Worm (Caenorhabditis elegans): Measurements from ENCODE around the gene R02F2.9.

R02F2.9 gene

DNA sequence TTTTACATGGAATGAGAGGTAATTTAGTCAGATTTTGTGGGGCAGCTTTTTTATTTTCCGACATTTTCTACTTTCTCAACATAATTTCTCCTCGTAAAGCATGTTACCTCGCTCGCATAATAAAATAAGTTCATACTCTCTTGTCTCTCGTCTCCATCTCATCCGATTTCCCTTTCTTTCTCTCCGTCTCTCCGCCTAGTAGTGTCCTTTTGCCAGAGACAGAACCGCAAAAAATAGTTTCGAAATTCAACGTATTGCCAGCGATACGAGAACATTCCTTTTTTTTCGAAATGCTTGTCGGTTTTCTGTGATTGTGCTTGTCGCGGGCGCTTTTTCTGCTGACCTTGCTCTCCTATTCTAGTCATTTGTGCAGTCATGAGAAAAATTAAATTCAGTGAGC lies 5.2 kb downstream of the R02F2.9 start (continued):
- TF ChIP-seq fkh-10 (GFP tag; optimal IDR thresholded peaks at IDR 0.05) (no peak), efl-1 (optimal IDR thresholded peaks at IDR 0.05) (peak; percentile 62), efl-1 (GFP tag; optimal IDR thresholded peaks at IDR 0.05 in 1 of 2) (peak; percentile 57 to 96), unc-130 (tag; optimal IDR thresholded peaks at IDR 0.05) (peak; percentile 12), elt-2 (tag; optimal IDR thresholded peaks at IDR 0.05) (no peak), rnt-1 (tag; optimal IDR thresholded peaks at IDR 0.05) (peak; percentile 87), lin-15B (tag; optimal IDR thresholded peaks at IDR 0.05) (no peak), sup-37 (GFP tag; optimal IDR thresholded peaks at IDR 0.05) (no peak), swsn-7 (tag; optimal IDR thresholded peaks at IDR 0.05) (peak; percentile 54), grh-1 (GFP tag; IDR thresholded peaks at IDR 0.05) (no peak), unc-30 (tag; optimal IDR thresholded peaks at IDR 0.05) (no peak), egl-27 (tag; optimal IDR thresholded peaks at IDR 0.05) (no peak), nhr-237 (tag; optimal IDR thresholded peaks at IDR 0.05) (peak; percentile 54), egl-13 (tag; optimal IDR thresholded peaks at IDR 0.05) (no peak), lin-39 (tag; optimal IDR thresholded peaks at IDR 0.05) (no peak), C34B4.2 (tag; optimal IDR thresholded peaks at IDR 0.05) (no peak), alr-1 (tag; optimal IDR thresholded peaks at IDR 0.05; ENCODE audit: borderline replicate concordance) (no peak), pqm-1 (tag; optimal IDR thresholded peaks at IDR 0.05) (no peak), nhr-71 (tag; optimal IDR thresholded peaks at IDR 0.05) (peak; percentile 77), tbx-2 (tag; optimal IDR thresholded peaks at IDR 0.05) (no peak), fos-1 (tag; optimal IDR thresholded peaks at IDR 0.05) (peak; percentile 61), sox-4 (tag; optimal IDR thresholded peaks at IDR 0.05) (no peak), ztf-4 (tag; optimal IDR thresholded peaks at IDR 0.05) (peak; percentile 52), elt-3 (tag; optimal IDR thresholded peaks at IDR 0.05) (peak in 5 of 6 experiments; percentile 58 to 87 (median 62)), nhr-85 (tag) (peak; percentile 90), dpl-1 (GFP tag; optimal IDR thresholded peaks at IDR 0.05) (peak; percentile 39 to 50 (median 40)), mab-9 (GFP tag; IDR thresholded peaks at IDR 0.05) (no peak), mdl-1 (tag; optimal IDR thresholded peaks at IDR 0.05) (peak in 1 of 2 experiments; percentile 33), nhr-11 (tag; optimal IDR thresholded peaks at IDR 0.05) (no peak), fkh-8 (tag; optimal IDR thresholded peaks at IDR 0.05) (peak; percentile 48), nhr-28 (tag; optimal IDR thresholded peaks at IDR 0.05) (no peak)

DNA sequence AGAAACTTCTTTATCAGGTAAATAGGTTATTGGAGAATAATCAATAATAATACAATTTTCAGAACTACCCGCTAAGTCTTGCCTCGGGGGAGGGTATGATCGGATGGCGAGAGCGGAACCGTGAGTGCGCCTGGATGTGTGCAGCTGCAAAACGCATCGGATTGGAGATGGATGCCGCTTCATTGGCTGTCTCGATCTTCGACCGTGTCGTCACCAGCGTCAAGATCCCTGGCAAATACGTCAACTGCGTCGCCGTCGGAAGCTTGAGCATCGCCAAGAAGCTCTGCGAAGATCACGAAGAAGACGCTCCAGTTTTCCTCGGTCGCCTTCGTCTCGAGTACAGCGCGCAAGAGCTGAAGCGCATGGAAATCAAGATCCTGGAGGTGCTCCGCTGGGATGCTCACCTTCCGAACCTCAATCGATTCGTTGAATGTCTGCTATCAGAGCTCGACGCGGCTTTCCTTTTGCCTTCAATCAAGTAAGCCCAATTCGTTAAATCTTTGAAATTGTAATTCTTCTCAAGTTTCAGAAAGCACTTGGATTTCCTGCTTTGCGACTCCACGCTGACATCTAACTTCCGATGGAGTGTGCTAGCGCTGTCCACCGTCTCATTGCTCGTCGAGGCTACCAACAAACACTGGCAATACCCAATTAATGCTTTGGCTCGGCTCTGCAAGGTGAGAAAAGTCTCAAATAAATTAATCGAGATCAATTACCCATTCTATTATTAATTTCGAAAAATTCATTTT lies 5.9 kb downstream of the R02F2.9 start:
- TF ChIP-seq ama-1 (optimal IDR thresholded peaks at IDR 0.05): peak; percentile 7
- no peak for TF ChIP-seq efl-1 (optimal IDR thresholded peaks at IDR 0.05)
- TF ChIP-seq efl-1 (GFP tag; optimal IDR thresholded peaks at IDR 0.05 in 1 of 2): peak in 1 of 2 experiments; percentile 92
- peak; percentile 64 for TF ChIP-seq nhr-85 (tag)
- TF ChIP-seq lin-15B (tag; optimal IDR thresholded peaks at IDR 0.05): no peak

DNA sequence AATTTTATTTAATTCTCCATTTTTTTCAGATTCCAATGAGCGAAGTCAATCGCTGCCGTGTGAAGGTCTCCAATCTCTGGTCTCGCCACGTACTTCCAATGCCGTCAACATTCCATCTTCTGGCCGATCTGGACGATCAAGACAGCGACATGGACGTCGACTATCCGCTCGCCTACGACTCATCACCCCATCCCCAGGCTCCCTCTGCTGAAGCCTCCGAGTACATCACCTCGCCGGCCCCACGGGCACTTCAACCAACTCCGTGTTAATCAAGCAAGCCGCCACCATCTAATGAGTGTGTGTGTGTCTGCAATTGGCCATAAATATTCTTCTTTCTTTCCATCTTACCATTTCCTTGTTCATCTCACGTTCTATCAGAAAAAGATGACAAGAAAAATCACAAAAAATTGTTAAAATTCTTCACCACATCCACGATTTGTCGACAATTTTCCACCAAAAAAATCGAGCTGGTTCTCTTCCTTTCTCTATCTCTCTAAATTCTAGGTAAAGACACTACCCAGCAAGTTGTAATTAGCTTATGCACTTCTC lies 6.6 kb downstream of the R02F2.9 start:
- peak; percentile 5 for TF ChIP-seq lir-3 (tag; optimal IDR thresholded peaks at IDR 0.05; ENCODE audit: poor library complexity)
- TF ChIP-seq snu-23 (GFP tag; optimal IDR thresholded peaks at IDR 0.05): no peak
- peak; percentile 76 for TF ChIP-seq aly-2 (tag; optimal IDR thresholded peaks at IDR 0.05)
- no peak for TF ChIP-seq efl-1 (optimal IDR thresholded peaks at IDR 0.05)
- peak in 1 of 2 experiments; percentile 90 for TF ChIP-seq efl-1 (GFP tag; optimal IDR thresholded peaks at IDR 0.05 in 1 of 2)
- no peak for TF ChIP-seq sox-4 (tag; optimal IDR thresholded peaks at IDR 0.05)
- no peak for TF ChIP-seq hpl-2 (GFP tag; optimal IDR thresholded peaks at IDR 0.05)
